Worm (Caenorhabditis elegans) whole organism, L1 larva: ENCODE data around the gene F54B3.4.

Experiments used
- C04F5.9 ChIP-seq: sonication (generic microtip); optimal IDR thresholded peaks from 2 replicates; lab custom pipeline; 2016; ENCODE audit warnings: missing genetic modification characterization, missing compliant biosample characterization
- C16A3.4 ChIP-seq: fragments of 150-350 bp; optimal IDR thresholded peaks from 2 replicates; lab custom pipeline; 2014; ENCODE audit warnings: missing biosample characterization, missing genetic modification characterization
- F16B12.6 ChIP-seq: fragments of 150-350 bp; optimal IDR thresholded peaks from 2 replicates; lab custom pipeline; 2014; ENCODE audit warnings: missing biosample characterization, missing genetic modification characterization
- blmp-1 ChIP-seq: fragments of 150-350 bp; optimal IDR thresholded peaks from 2 replicates; lab custom pipeline; 2014; ENCODE audit warnings: missing biosample characterization, missing genetic modification characterization
- ceh-63 ChIP-seq: fragments of 200-800 bp; sonication (Bioruptor generic); optimal IDR thresholded peaks from 2 replicates; lab custom pipeline; 2018; ENCODE audit warnings: mild to moderate bottlenecking, missing genetic modification characterization, missing compliant biosample characterization
- ceh-82 ChIP-seq, 3 experiments: fragments of 150-350 bp in 1 of 3; sonication (generic microtip) in 2 of 3; optimal IDR thresholded peaks; 2 replicates each; lab custom pipeline; 2014 to 2017; ENCODE audit warnings: missing biosample characterization in 3 of 3, missing genetic modification characterization in 3 of 3
- ceh-88 ChIP-seq: fragments of 200-800 bp; sonication (Bioruptor generic); IDR thresholded peaks from 2 replicates; pipeline ENCODE4 v1.3.6; 2022; ENCODE audit warnings: missing genetic modification characterization, missing compliant biosample characterization
- ceh-90 ChIP-seq: sonication (generic microtip); optimal IDR thresholded peaks from 2 replicates; lab custom pipeline; 2016; ENCODE audit warnings: missing genetic modification characterization, missing compliant biosample characterization
- efl-1 ChIP-seq, 4 experiments: fragments of 150-350 bp; optimal IDR thresholded peaks in 3 of 4; peaks in 1 of 4; 1 replicate in 1 of 4; 2 replicates in 3 of 4; lab custom pipeline; 2014; ENCODE audit warnings: missing biosample characterization in 2 of 4, missing genetic modification characterization in 2 of 4, missing genetic modification reagents in 2 of 4
- efl-3 ChIP-seq: fragments of 200-800 bp; sonication (Bioruptor generic); optimal IDR thresholded peaks from 2 replicates; lab custom pipeline; 2018; ENCODE audit warnings: mild to moderate bottlenecking, missing genetic modification characterization, missing compliant biosample characterization
- egl-13 ChIP-seq: sonication (generic microtip); optimal IDR thresholded peaks from 2 replicates; lab custom pipeline; 2016; ENCODE audit warnings: missing genotype, missing genetic modification reagents, missing genetic modification characterization, missing compliant biosample characterization
- fkh-10 ChIP-seq: sonication (generic microtip); optimal IDR thresholded peaks from 2 replicates; lab custom pipeline; 2017; ENCODE audit warnings: missing biosample characterization, missing genetic modification reagents, missing genetic modification characterization
- fkh-4 ChIP-seq: sonication (generic microtip); optimal IDR thresholded peaks from 2 replicates; lab custom pipeline; 2016; ENCODE audit warnings: missing compliant biosample characterization, missing genetic modification characterization, borderline replicate concordance
- jun-1 ChIP-seq: fragments of 150-350 bp; optimal IDR thresholded peaks from 2 replicates; lab custom pipeline; 2014; ENCODE audit warnings: missing biosample characterization, missing genetic modification reagents, missing genetic modification characterization
- mef-2 ChIP-seq: fragments of 150-350 bp; optimal IDR thresholded peaks from 2 replicates; lab custom pipeline; 2014; ENCODE audit warnings: missing biosample characterization, missing genetic modification characterization
- nhr-12 ChIP-seq: sonication (generic microtip); optimal IDR thresholded peaks from 2 replicates; lab custom pipeline; 2017; ENCODE audit warnings: missing biosample characterization, missing genetic modification characterization
- nhr-19 ChIP-seq: fragments of 200-800 bp; sonication (Bioruptor generic); conservative IDR thresholded peaks from 2 replicates; pipeline ENCODE4 v1.3.6; 2022; ENCODE audit warnings: missing genetic modification characterization, missing compliant biosample characterization
- nhr-47 ChIP-seq: sonication (generic microtip); optimal IDR thresholded peaks from 2 replicates; lab custom pipeline; 2016; ENCODE audit warnings: mild to moderate bottlenecking, missing genetic modification characterization, moderate library complexity, missing compliant biosample characterization
- nhr-84 ChIP-seq: sonication (generic microtip); optimal IDR thresholded peaks from 2 replicates; lab custom pipeline; 2017; ENCODE audit warnings: missing biosample characterization, missing genetic modification characterization
- nhr-85 ChIP-seq: sonication (generic microtip); peaks from one replicate; lab custom pipeline; 2016; ENCODE audit warnings: missing genetic modification characterization, inconsistent platforms, missing compliant biosample characterization
- nhr-90 ChIP-seq: sonication (generic microtip); optimal IDR thresholded peaks from 2 replicates; lab custom pipeline; 2016; ENCODE audit warnings: mild to moderate bottlenecking, missing genetic modification characterization, missing compliant biosample characterization; ENCODE audit not compliant: poor library complexity
- skn-1 ChIP-seq: fragments of 150-350 bp; optimal IDR thresholded peaks from 2 replicates; lab custom pipeline; 2014; ENCODE audit warnings: missing biosample characterization, missing genetic modification characterization
- snu-23 ChIP-seq: sonication (generic microtip); optimal IDR thresholded peaks from 2 replicates; lab custom pipeline; 2016; ENCODE audit warnings: missing genetic modification characterization, missing compliant biosample characterization
- sox-4 ChIP-seq: sonication (generic microtip); optimal IDR thresholded peaks from 2 replicates; lab custom pipeline; 2016; ENCODE audit warnings: missing genetic modification characterization, missing compliant biosample characterization
- swsn-7 ChIP-seq: sonication (generic microtip); optimal IDR thresholded peaks from 2 replicates; lab custom pipeline; 2016; ENCODE audit warnings: missing genetic modification characterization, missing compliant biosample characterization
- tbx-2 ChIP-seq: sonication (generic microtip); optimal IDR thresholded peaks from 2 replicates; lab custom pipeline; 2016; ENCODE audit warnings: missing genetic modification characterization, missing compliant biosample characterization
- unc-62 ChIP-seq: fragments of 150-350 bp; optimal IDR thresholded peaks from 2 replicates; lab custom pipeline; 2014; ENCODE audit warnings: missing biosample characterization, missing genetic modification reagents, missing genetic modification characterization
- unc-86 ChIP-seq: sonication (generic microtip); optimal IDR thresholded peaks from 2 replicates; lab custom pipeline; 2016; ENCODE audit warnings: missing genetic modification characterization, missing compliant biosample characterization
- unc-98 ChIP-seq: fragments of 200-800 bp; sonication (Bioruptor generic); IDR thresholded peaks from 2 replicates; pipeline ENCODE4 v1.3.6; 2022; ENCODE audit warnings: missing genetic modification characterization, missing compliant biosample characterization
- vab-15 ChIP-seq: sonication (generic microtip); optimal IDR thresholded peaks from 2 replicates; lab custom pipeline; 2017; ENCODE audit warnings: missing genotype, mild to moderate bottlenecking, missing genetic modification characterization, missing compliant biosample characterization
- xbp-1 ChIP-seq: sonication (generic microtip); optimal IDR thresholded peaks from 2 replicates; lab custom pipeline; 2016; ENCODE audit warnings: missing genetic modification characterization, missing compliant biosample characterization

F54B3.4 gene

ce11 chrII:10271093-10271492, at the start of gene F54B3.4:
Gene F54B3.4, minus strand, starts transcription at chrII:10271193.
- TF ChIP-seq nhr-12 (tag; lab: Kevin White, UChicago) (no peak), snu-23 (no peak), fkh-10 (GFP tag; lab: Kevin White, UChicago) (no peak)

- TF ChIP-seq nhr-85 (tag; lab: Kevin White, UChicago) (no peak), swsn-7 (tag; lab: Kevin White, UChicago) (no peak)
Observed at ce11 chrII:10317007-10317406, 46.0 kb upstream of the F54B3.4 start, which contains the start of gene M02G9.4. Gene M02G9.4, plus strand, starts transcription at chrII:10317307.

ce11 chrII:10316119-10316518, 45.1 kb upstream of the F54B3.4 start, which contains the start of gene gcy-5:
Gene gcy-5, minus strand, starts transcription at chrII:10316219.
- no peak for TF ChIP-seq nhr-84 (tag; lab: Kevin White, UChicago)

- TF ChIP-seq C04F5.9 = no peak
- TF ChIP-seq unc-86 = no peak
- no peak for TF ChIP-seq nhr-90 (tag; lab: Kevin White, UChicago)
- TF ChIP-seq xbp-1 = no peak
- TF ChIP-seq jun-1 (tag; lab: Kevin White, UChicago) = no peak
- no peak for TF ChIP-seq tbx-2 (tag; lab: Kevin White, UChicago)
- no peak for TF ChIP-seq swsn-7 (tag; lab: Kevin White, UChicago)
- TF ChIP-seq ceh-82 (tag; optimal IDR thresholded peaks at IDR 0.05; lab: Kevin White, UChicago) = no peak
- no peak for TF ChIP-seq sox-4 (tag; lab: Kevin White, UChicago)
- TF ChIP-seq mef-2 (tag; lab: Kevin White, UChicago) = no peak
- no peak for TF ChIP-seq nhr-47 (tag; lab: Kevin White, UChicago)
- no peak for TF ChIP-seq ceh-88 (GFP tag; lab: Robert Waterston, UW)
- TF ChIP-seq ceh-63 (GFP tag; lab: Kevin White, UChicago) = no peak
- no peak for TF ChIP-seq vab-15 (tag; lab: Kevin White, UChicago)
- TF ChIP-seq unc-98 = no peak
- TF ChIP-seq skn-1 (tag; lab: Kevin White, UChicago) = no peak
- TF ChIP-seq ceh-90 (tag; lab: Kevin White, UChicago) = no peak
Observed at ce11 chrII:10315252-10315651, 44.3 kb upstream of the F54B3.4 start, which contains the start of gene idpp-8. Gene idpp-8, plus strand, starts transcription at chrII:10315552.

ce11 chrII:10311973-10312372, 41.0 kb upstream of the F54B3.4 start, which contains the start of gene srlf-34:
Gene srlf-34, plus strand, starts transcription at chrII:10312293.
- no peak for TF ChIP-seq unc-62 (GFP tag; lab: Kevin White, UChicago)
- no peak for TF ChIP-seq ceh-63 (GFP tag; lab: Kevin White, UChicago)
- no peak for TF ChIP-seq blmp-1 (tag; lab: Kevin White, UChicago)
- no peak for TF ChIP-seq egl-13
- no peak for TF ChIP-seq efl-1 (optimal IDR thresholded peaks at IDR 0.05; lab: Kevin White, UChicago)
- TF ChIP-seq efl-1 (GFP tag; optimal IDR thresholded peaks at IDR 0.05 in 1 of 2; lab: Kevin White, UChicago) = peak in 1 of 2 experiments; percentile 10
- peak; percentile 76 for TF ChIP-seq nhr-85 (tag; lab: Kevin White, UChicago)
- TF ChIP-seq efl-3 (GFP tag; lab: Kevin White, UChicago) = no peak
- TF ChIP-seq fkh-4 (tag; lab: Kevin White, UChicago) = no peak

- TF ChIP-seq C16A3.4 = no peak
- no peak for TF ChIP-seq F16B12.6 (tag; lab: Kevin White, UChicago)
- TF ChIP-seq ceh-63 (GFP tag; lab: Kevin White, UChicago) = no peak
- TF ChIP-seq nhr-19 (GFP tag; lab: Robert Waterston, UW) = no peak
- no peak for TF ChIP-seq xbp-1
Observed at ce11 chrII:10309337-10309736, 38.3 kb upstream of the F54B3.4 start, which contains the start of gene ZK970.8. Gene ZK970.8, plus strand, starts transcription at chrII:10309637.
